Worm (Caenorhabditis elegans): ENCODE measurements around the gene srx-88.

srx-88 gene

DNA sequence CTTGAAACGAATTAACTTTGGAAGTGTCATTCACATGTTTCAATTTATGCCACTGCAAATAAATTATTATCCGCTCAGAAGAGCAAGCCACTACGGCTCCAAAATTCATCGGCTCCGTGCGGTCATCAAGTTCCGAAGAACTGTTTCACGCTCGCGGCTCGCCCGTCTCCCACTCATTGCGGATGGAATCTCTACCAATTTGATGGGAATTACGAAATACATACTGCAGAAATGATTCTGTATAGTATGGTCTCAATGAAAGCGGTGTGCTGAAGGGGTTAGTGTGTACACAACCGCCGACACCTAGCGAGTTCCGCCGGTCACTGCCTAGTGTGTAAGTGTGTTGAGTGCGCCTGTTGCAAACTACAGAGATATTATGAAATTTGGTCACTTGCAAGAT, 1.8 kb downstream of the srx-88 start:
- peak; percentile 68 for TF ChIP-seq rcor-1 (GFP tag; IDR thresholded peaks at IDR 0.05)
- peak; percentile 70; the same call in 1 of the 2 replicates for TF ChIP-seq madf-6 (GFP tag; IDR thresholded peaks at IDR 0.05)
- TF ChIP-seq F49E8.2 (tag; optimal IDR thresholded peaks at IDR 0.05; ENCODE audit: insufficient read depth), result peak; percentile 56
- peak; percentile 99 for TF ChIP-seq lin-26 (GFP tag; IDR thresholded peaks at IDR 0.05)
- TF ChIP-seq hmg-1.2 (GFP tag; IDR thresholded peaks at IDR 0.05), result peak; percentile 81
- peak; percentile 84 for TF ChIP-seq attf-6 (GFP tag; IDR thresholded peaks at IDR 0.05)
- peak; percentile 84 for TF ChIP-seq snpc-3.4 (tag; optimal IDR thresholded peaks at IDR 0.05)
- TF ChIP-seq him-1 (tag; optimal IDR thresholded peaks at IDR 0.05), result peak; percentile 93
- peak; percentile 51 for TF ChIP-seq ceh-100 (GFP tag; IDR thresholded peaks at IDR 0.05)
- no peak for TF ChIP-seq nhr-80 (tag; optimal IDR thresholded peaks at IDR 0.05)
- TF ChIP-seq tbp1 (GFP tag; optimal IDR thresholded peaks at IDR 0.05), result peak; percentile 71
- TF ChIP-seq C06A6.2 (GFP tag; conservative IDR thresholded peaks at IDR 0.05), result no peak
- peak; percentile 43; the same call in 1 of the 2 replicates for TF ChIP-seq hmg-20 (GFP tag; IDR thresholded peaks at IDR 0.05)
- TF ChIP-seq nhr-120 (GFP tag; IDR thresholded peaks at IDR 0.05), result 0 out of 2 replicates have a peak, but pooled peaks have one; percentile 62
- TF ChIP-seq snpc-1.1 (tag; optimal IDR thresholded peaks at IDR 0.05; ENCODE audit: insufficient read depth), result peak; percentile 94
- TF ChIP-seq rpc-1 (optimal IDR thresholded peaks at IDR 0.05), result no peak
- TF ChIP-seq rpc-1 (tag; optimal IDR thresholded peaks at IDR 0.05), result peak; percentile 11
- TF ChIP-seq hsf-1 (GFP tag; IDR thresholded peaks at IDR 0.05), result no peak
- peak; percentile 77 for TF ChIP-seq D2030.7 (GFP tag; IDR thresholded peaks at IDR 0.05)
- no peak for TF ChIP-seq ztf-6 (GFP tag; IDR thresholded peaks at IDR 0.05)
- peak; percentile 43 for TF ChIP-seq snpc-1.3 (tag; optimal IDR thresholded peaks at IDR 0.05; ENCODE audit: insufficient read depth)
- TF ChIP-seq madf-10 (tag; optimal IDR thresholded peaks at IDR 0.05), result no peak
- TF ChIP-seq Y56A3A.18 (GFP tag; IDR thresholded peaks at IDR 0.05), result no peak
- TF ChIP-seq ekl-4 (GFP tag; IDR thresholded peaks at IDR 0.05), result peak; percentile 53; the same call in 1 of the 2 replicates
- TF ChIP-seq lin-40 (tag; optimal IDR thresholded peaks at IDR 0.05), result no peak
- peak; percentile 17 for TF ChIP-seq ztf-18 (tag; optimal IDR thresholded peaks at IDR 0.05)
- TF ChIP-seq let-526 (GFP tag; IDR thresholded peaks at IDR 0.05), result no peak
- peak; percentile 55 for TF ChIP-seq lsl-1 (GFP tag; optimal IDR thresholded peaks at IDR 0.05)
- TF ChIP-seq Y67H2A.10 (GFP tag; conservative IDR thresholded peaks at IDR 0.05), result no peak
- peak; percentile 91 for TF ChIP-seq snpc-4 (GFP tag; optimal IDR thresholded peaks at IDR 0.05)
- TF ChIP-seq snpc-4 (tag; optimal IDR thresholded peaks at IDR 0.05), result peak; percentile 90 to 97 (median 93)
- TF ChIP-seq F23B12.7 (tag; optimal IDR thresholded peaks at IDR 0.05; ENCODE audit: insufficient read depth), result no peak
- no peak for TF ChIP-seq madf-3 (GFP tag; IDR thresholded peaks at IDR 0.05)
- TF ChIP-seq F37B4.10 (GFP tag; IDR thresholded peaks at IDR 0.05), result no peak
- TF ChIP-seq xnd-1 (tag; optimal IDR thresholded peaks at IDR 0.05), result no peak
- TF ChIP-seq rec-8 (tag; optimal IDR thresholded peaks at IDR 0.05), result peak in 1 of 2 experiments; percentile 22

DNA sequence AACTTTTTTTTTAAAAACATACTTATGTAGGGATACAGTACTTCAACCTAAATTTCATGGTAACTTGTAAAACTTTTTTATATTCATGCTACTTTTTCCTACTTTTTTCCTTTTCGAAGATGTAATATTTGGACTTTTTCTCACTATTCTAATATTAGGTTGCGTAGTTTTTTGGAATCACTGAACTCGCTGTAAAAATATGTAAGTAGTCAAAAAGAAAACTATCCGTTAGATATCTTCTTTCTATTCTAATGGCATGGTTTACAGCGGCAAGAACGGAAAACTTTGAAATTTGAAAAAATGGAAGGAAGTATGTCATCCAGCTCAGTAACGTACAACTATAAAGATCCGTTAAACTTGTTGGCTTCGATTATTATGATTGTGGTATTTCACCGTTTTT, 6.1 kb downstream of the srx-88 start, which contains the start of gene srx-82:
Gene srx-82, plus strand, starts transcription at position 301 of the 400 bp plus-strand sequence.
- TF ChIP-seq ceh-58 (GFP tag; IDR thresholded peaks at IDR 0.05) (no peak), D2030.7 (GFP tag; IDR thresholded peaks at IDR 0.05) (no peak), mxl-1 (tag; optimal IDR thresholded peaks at IDR 0.05) (no peak), unc-130 (GFP tag; optimal IDR thresholded peaks at IDR 0.05) (no peak), lag-1 (GFP tag; IDR thresholded peaks at IDR 0.05) (no peak), die-1 (tag; optimal IDR thresholded peaks at IDR 0.05) (no peak)

All from whole organism, young adult.